Worm (Caenorhabditis elegans) whole organism, L1 larva: ENCODE results near the gene sri-78.
A peak's percentile ranks its signal among the peaks of the same experiment; 100 is the strongest.

Source experiments
- C04F5.9 ChIP-seq: sonication (generic microtip); optimal IDR thresholded peaks from 2 replicates; lab custom pipeline; 2016; ENCODE audit warnings: missing genetic modification characterization, missing compliant biosample characterization
- C16A3.4 ChIP-seq: fragments of 150-350 bp; optimal IDR thresholded peaks from 2 replicates; lab custom pipeline; 2014; ENCODE audit warnings: missing biosample characterization, missing genetic modification characterization
- alr-1 ChIP-seq: fragments of 200-800 bp; sonication (Bioruptor generic); optimal IDR thresholded peaks from 2 replicates; lab custom pipeline; 2018; ENCODE audit warnings: borderline replicate concordance, mild to moderate bottlenecking, missing genetic modification characterization, missing compliant biosample characterization
- aly-2 ChIP-seq: fragments of 150-350 bp; optimal IDR thresholded peaks from 2 replicates; lab custom pipeline; 2014; ENCODE audit warnings: missing biosample characterization, missing genetic modification characterization
- blmp-1 ChIP-seq: fragments of 150-350 bp; optimal IDR thresholded peaks from 2 replicates; lab custom pipeline; 2014; ENCODE audit warnings: missing biosample characterization, missing genetic modification characterization
- ceh-88 ChIP-seq: fragments of 200-800 bp; sonication (Bioruptor generic); IDR thresholded peaks from 2 replicates; pipeline ENCODE4 v1.3.6; 2022; ENCODE audit warnings: missing genetic modification characterization, missing compliant biosample characterization
- egl-13 ChIP-seq: sonication (generic microtip); optimal IDR thresholded peaks from 2 replicates; lab custom pipeline; 2016; ENCODE audit warnings: missing genotype, missing genetic modification reagents, missing genetic modification characterization, missing compliant biosample characterization
- elt-2 ChIP-seq: sonication (generic microtip); optimal IDR thresholded peaks from 2 replicates; lab custom pipeline; 2016; ENCODE audit warnings: missing genetic modification characterization, mild to moderate bottlenecking, inconsistent platforms, missing compliant biosample characterization, missing genetic modification reagents
- elt-3 ChIP-seq, 6 experiments: fragments of 150-350 bp in 1 of 6; sonication (generic microtip); optimal IDR thresholded peaks; 2 replicates each; lab custom pipeline; 2017 to 2018; ENCODE audit warnings: missing biosample characterization in 6 of 6, missing genetic modification characterization in 6 of 6, inconsistent platforms in 1 of 6
- fkh-4 ChIP-seq: sonication (generic microtip); optimal IDR thresholded peaks from 2 replicates; lab custom pipeline; 2016; ENCODE audit warnings: missing compliant biosample characterization, missing genetic modification characterization, borderline replicate concordance
- fkh-8 ChIP-seq: sonication (generic microtip); optimal IDR thresholded peaks from 2 replicates; lab custom pipeline; 2016; ENCODE audit warnings: mild to moderate bottlenecking, missing genetic modification characterization, missing compliant biosample characterization
- grh-1 ChIP-seq: fragments of 200-800 bp; sonication (Bioruptor generic); IDR thresholded peaks from 2 replicates; pipeline ENCODE4 v1.3.6; 2022; ENCODE audit warnings: missing genetic modification reagents, missing genetic modification characterization, missing compliant biosample characterization
- hlh-17 ChIP-seq: fragments of 200-800 bp; sonication (Bioruptor generic); optimal IDR thresholded peaks from 2 replicates; lab custom pipeline; 2018; ENCODE audit warnings: missing genetic modification characterization, mild to moderate bottlenecking, missing compliant biosample characterization, moderate library complexity, borderline replicate concordance
- hlh-4 ChIP-seq: sonication (generic microtip); optimal IDR thresholded peaks from 2 replicates; lab custom pipeline; 2016; ENCODE audit warnings: mild to moderate bottlenecking, missing genetic modification characterization, missing compliant biosample characterization
- hpl-2 ChIP-seq: fragments of 150-350 bp; optimal IDR thresholded peaks from 2 replicates; lab custom pipeline; 2014; ENCODE audit warnings: missing biosample characterization, missing genetic modification reagents, missing genetic modification characterization
- irx-1 ChIP-seq: sonication (generic microtip); optimal IDR thresholded peaks from 2 replicates; lab custom pipeline; 2016; ENCODE audit warnings: missing genetic modification characterization, missing compliant biosample characterization
- lin-35 ChIP-seq, 2 experiments: fragments of 150-350 bp; optimal IDR thresholded peaks; 2 replicates each; lab custom pipeline; 2014; ENCODE audit warnings: missing biosample characterization in 2 of 2, missing genetic modification characterization in 2 of 2, missing genetic modification reagents in 2 of 2
- mab-9 ChIP-seq: fragments of 200-800 bp; sonication (Bioruptor generic); IDR thresholded peaks from 2 replicates; pipeline ENCODE4 v1.3.6; 2022; ENCODE audit warnings: missing genetic modification reagents, missing genetic modification characterization, missing compliant biosample characterization
- mdl-1 ChIP-seq, 2 experiments: fragments of 150-350 bp; optimal IDR thresholded peaks; 2 replicates each; lab custom pipeline; 2014 to 2017; ENCODE audit warnings: missing biosample characterization in 2 of 2, missing genetic modification characterization in 2 of 2, inconsistent platforms in 1 of 2
- mep-1 ChIP-seq: fragments of 150-350 bp; optimal IDR thresholded peaks from 2 replicates; lab custom pipeline; 2014; ENCODE audit warnings: missing biosample characterization, missing genetic modification characterization
- nhr-19 ChIP-seq: fragments of 200-800 bp; sonication (Bioruptor generic); conservative IDR thresholded peaks from 2 replicates; pipeline ENCODE4 v1.3.6; 2022; ENCODE audit warnings: missing genetic modification characterization, missing compliant biosample characterization
- nhr-71 ChIP-seq: sonication (generic microtip); optimal IDR thresholded peaks from 2 replicates; lab custom pipeline; 2016; ENCODE audit warnings: mild to moderate bottlenecking, missing genetic modification characterization, moderate library complexity, missing compliant biosample characterization
- nhr-76 ChIP-seq: sonication (generic microtip); optimal IDR thresholded peaks from 2 replicates; lab custom pipeline; 2017; ENCODE audit warnings: missing biosample characterization, missing genetic modification characterization
- nhr-77 ChIP-seq: fragments of 150-350 bp; optimal IDR thresholded peaks from 2 replicates; lab custom pipeline; 2014; ENCODE audit warnings: missing biosample characterization, missing genetic modification characterization
- nhr-90 ChIP-seq: sonication (generic microtip); optimal IDR thresholded peaks from 2 replicates; lab custom pipeline; 2016; ENCODE audit warnings: mild to moderate bottlenecking, missing genetic modification characterization, missing compliant biosample characterization; ENCODE audit not compliant: poor library complexity
- pag-3 ChIP-seq: sonication (generic microtip); optimal IDR thresholded peaks from 2 replicates; lab custom pipeline; 2017; ENCODE audit warnings: missing genetic modification characterization, mild to moderate bottlenecking, missing compliant biosample characterization, antibody characterized with exemption, borderline replicate concordance; ENCODE audit not compliant: insufficient read depth
- skn-1 ChIP-seq: fragments of 150-350 bp; optimal IDR thresholded peaks from 2 replicates; lab custom pipeline; 2014; ENCODE audit warnings: missing biosample characterization, missing genetic modification characterization
- snpc-4 ChIP-seq: fragments of 150-350 bp; optimal IDR thresholded peaks from 2 replicates; lab custom pipeline; 2014; ENCODE audit warnings: missing biosample characterization, missing genetic modification characterization
- sox-4 ChIP-seq: sonication (generic microtip); optimal IDR thresholded peaks from 2 replicates; lab custom pipeline; 2016; ENCODE audit warnings: missing genetic modification characterization, missing compliant biosample characterization
- sup-37 ChIP-seq: fragments of 200-800 bp; sonication (Bioruptor generic); optimal IDR thresholded peaks from 2 replicates; lab custom pipeline; 2018; ENCODE audit warnings: mild to moderate bottlenecking, missing genetic modification characterization, missing compliant biosample characterization
- tbx-2 ChIP-seq: sonication (generic microtip); optimal IDR thresholded peaks from 2 replicates; lab custom pipeline; 2016; ENCODE audit warnings: missing genetic modification characterization, missing compliant biosample characterization
- tlp-1 ChIP-seq: fragments of 150-350 bp; optimal IDR thresholded peaks from 2 replicates; lab custom pipeline; 2014; ENCODE audit warnings: missing biosample characterization, missing genetic modification characterization
- unc-30 ChIP-seq: sonication (generic microtip); optimal IDR thresholded peaks from 2 replicates; lab custom pipeline; 2017; ENCODE audit warnings: missing biosample characterization, missing genetic modification characterization
- unc-62 ChIP-seq: fragments of 150-350 bp; optimal IDR thresholded peaks from 2 replicates; lab custom pipeline; 2014; ENCODE audit warnings: missing biosample characterization, missing genetic modification reagents, missing genetic modification characterization
- vab-15 ChIP-seq: sonication (generic microtip); optimal IDR thresholded peaks from 2 replicates; lab custom pipeline; 2017; ENCODE audit warnings: missing genotype, mild to moderate bottlenecking, missing genetic modification characterization, missing compliant biosample characterization
- ztf-11 ChIP-seq, 2 experiments: sonication (generic microtip); optimal IDR thresholded peaks; 2 replicates each; lab custom pipeline; 2016 to 2017; ENCODE audit warnings: missing genetic modification characterization in 2 of 2, missing biosample characterization in 1 of 2, missing compliant biosample characterization in 1 of 2

Gene sri-78

ce11 chrII:3149521-3150190, 35.3 kb upstream of the sri-78 start, which contains the start of the genes T10D4.11 and T10D4.1:
TSS of gene T10D4.11 (minus strand) at chrII:3149621.
TSS of gene T10D4.1 (plus strand) at chrII:3150140.
- TF ChIP-seq unc-30: no peak
- no peak for TF ChIP-seq nhr-90 (tag; lab: Kevin White, UChicago)
- TF ChIP-seq nhr-77 (tag; lab: Kevin White, UChicago): no peak
- TF ChIP-seq nhr-71 (tag; lab: Kevin White, UChicago): no peak
- TF ChIP-seq grh-1: no peak
- TF ChIP-seq ceh-88 (GFP tag; lab: Robert Waterston, UW): no peak
- no peak for TF ChIP-seq hpl-2
- no peak for TF ChIP-seq lin-35 (GFP tag; optimal IDR thresholded peaks at IDR 0.05; lab: Kevin White, UChicago)
- no peak for TF ChIP-seq C16A3.4 (tag; lab: Kevin White, UChicago)
- TF ChIP-seq unc-62 (GFP tag; lab: Kevin White, UChicago): no peak
- TF ChIP-seq nhr-19 (GFP tag; lab: Robert Waterston, UW): no peak

ce11 chrII:3151615-3152014, 33.3 kb upstream of the sri-78 start, which contains the start of the genes T10D4.14 and T10D4.19:
TSS of gene T10D4.14 (minus strand) at chrII:3151715.
TSS of gene T10D4.19 (plus strand) at chrII:3151918.
- no peak for TF ChIP-seq nhr-77 (tag; lab: Kevin White, UChicago)
- no peak for TF ChIP-seq pag-3 (tag; lab: Kevin White, UChicago)
- no peak for TF ChIP-seq sox-4 (tag; lab: Kevin White, UChicago)
- TF ChIP-seq hlh-17 (GFP tag; lab: Kevin White, UChicago): no peak
- no peak for TF ChIP-seq egl-13
- no peak for TF ChIP-seq tbx-2 (tag; lab: Kevin White, UChicago)
- TF ChIP-seq irx-1 (tag; lab: Kevin White, UChicago): no peak
- TF ChIP-seq mep-1: no peak
- TF ChIP-seq mdl-1 (tag; optimal IDR thresholded peaks at IDR 0.05; lab: Kevin White, UChicago): no peak
- TF ChIP-seq elt-3 (tag; optimal IDR thresholded peaks at IDR 0.05; lab: Kevin White, UChicago): no peak
- TF ChIP-seq hlh-4 (tag; lab: Kevin White, UChicago): no peak
- no peak for TF ChIP-seq tlp-1 (tag; lab: Kevin White, UChicago)
- no peak for TF ChIP-seq skn-1
- no peak for TF ChIP-seq nhr-76 (tag; lab: Kevin White, UChicago)
- TF ChIP-seq ztf-11 (tag; optimal IDR thresholded peaks at IDR 0.05; lab: Kevin White, UChicago): no peak
- TF ChIP-seq vab-15: no peak

ce11 chrII:3154383-3154782, 30.6 kb upstream of the sri-78 start, which contains the start of gene sri-32:
TSS of gene sri-32 (minus strand) at chrII:3154483.
- TF ChIP-seq elt-3 (tag; optimal IDR thresholded peaks at IDR 0.05; lab: Kevin White, UChicago) (no peak), tlp-1 (tag; lab: Kevin White, UChicago) (no peak), irx-1 (tag; lab: Kevin White, UChicago) (no peak), C04F5.9 (tag; lab: Kevin White, UChicago) (no peak), nhr-90 (tag; lab: Kevin White, UChicago) (no peak), mdl-1 (tag; optimal IDR thresholded peaks at IDR 0.05; lab: Kevin White, UChicago) (no peak), egl-13 (no peak), sup-37 (GFP tag; lab: Kevin White, UChicago) (no peak), snpc-4 (no peak), grh-1 (no peak), alr-1 (tag; lab: Kevin White, UChicago) (no peak), nhr-77 (tag; lab: Kevin White, UChicago) (no peak), hlh-4 (tag; lab: Kevin White, UChicago) (no peak), nhr-76 (tag; lab: Kevin White, UChicago) (no peak), mab-9 (no peak), elt-2 (tag; lab: Kevin White, UChicago) (no peak), aly-2 (tag; lab: Kevin White, UChicago) (no peak)

- no peak for TF ChIP-seq blmp-1 (tag; lab: Kevin White, UChicago)
- no peak for TF ChIP-seq fkh-4
- TF ChIP-seq fkh-8: peak; percentile 57
- TF ChIP-seq vab-15: no peak
Observed at ce11 chrII:3156749-3157148, 28.2 kb upstream of the sri-78 start, which contains the start of gene sri-33. TSS of gene sri-33 (minus strand) at chrII:3156849.
